Fruit fly (Drosophila melanogaster) whole organism, pupa: Measurements from ENCODE around the gene CG34163.

Source experiments
- CG14655 ChIP-seq: fragments of 200-800 bp; sonication (Bioruptor generic); optimal IDR thresholded peaks from 3 replicates; lab custom pipeline; 2017; ENCODE audit warnings: mild to moderate bottlenecking, missing biosample characterization, missing genetic modification reagents, missing genetic modification characterization
- CG4496 ChIP-seq: fragments of 200-800 bp; sonication (Bioruptor generic); IDR thresholded peaks from 3 replicates; pipeline ENCODE4 v1.3.6; 2022; ENCODE audit warnings: missing biosample characterization, missing genetic modification characterization
- D1 ChIP-seq: fragments of 200-800 bp; sonication (Bioruptor generic); optimal IDR thresholded peaks from 2 replicates; lab custom pipeline; 2018; ENCODE audit warnings: missing biosample characterization, mild to moderate bottlenecking, missing genetic modification characterization, moderate library complexity
- EcR ChIP-seq: fragments of 200-800 bp; sonication (Bioruptor generic); optimal IDR thresholded peaks from 3 replicates; lab custom pipeline; 2019; ENCODE audit warnings: missing biosample characterization, missing genetic modification characterization, mild to moderate bottlenecking, moderate library complexity, missing genetic modification reagents
- Pif1B ChIP-seq: fragments of 200-800 bp; sonication (Bioruptor generic); optimal IDR thresholded peaks from 3 replicates; lab custom pipeline; 2016; ENCODE audit warnings: missing biosample characterization, missing genetic modification characterization
- gl ChIP-seq: fragments of 200-800 bp; sonication (Bioruptor generic); optimal IDR thresholded peaks from 2 replicates; lab custom pipeline; 2018; ENCODE audit warnings: missing biosample characterization, mild to moderate bottlenecking, missing genetic modification characterization

DNA sequence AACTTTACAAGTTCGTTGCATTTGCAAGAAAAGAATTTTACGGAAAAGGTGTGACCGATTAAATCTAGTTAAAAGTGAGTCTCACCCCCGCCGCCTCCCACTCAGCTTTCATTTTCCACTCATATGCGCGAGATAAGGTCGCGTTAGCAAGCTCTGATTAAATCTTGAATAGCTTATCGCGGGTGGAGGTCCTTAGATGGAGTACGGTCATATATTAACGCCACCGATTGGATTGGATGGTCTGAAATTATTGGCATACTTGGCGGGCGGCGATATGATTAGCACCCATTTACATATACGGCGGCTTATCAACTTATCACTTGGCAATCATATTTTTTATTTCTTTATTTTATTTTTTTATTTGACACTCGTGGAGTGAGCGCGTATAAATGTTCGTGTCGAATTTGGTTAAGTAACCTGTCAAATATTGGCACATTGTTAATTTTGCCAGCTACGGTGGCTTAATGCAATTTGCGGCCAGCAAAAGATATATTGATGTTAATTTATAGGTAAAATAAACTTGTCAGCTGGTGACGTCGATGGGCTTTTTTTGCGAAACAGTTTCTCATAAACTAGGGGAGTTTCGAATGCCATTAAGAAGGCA lies 41.6 kb downstream of the CG34163 start:
- TF ChIP-seq EcR (GFP tag; lab: Kevin White, UChicago) (no peak), CG14655 (GFP tag; lab: Kevin White, UChicago) (no peak), gl (tag; lab: Kevin White, UChicago) (no peak), CG4496 (no peak), Pif1B (GFP tag; lab: Kevin White, UChicago) (no peak), D1 (no peak)
